Fruit fly (Drosophila melanogaster) whole organism, wandering third instar larva: ENCODE results near the gene CG10211.
A peak's percentile ranks its signal among the peaks of the same experiment; 100 is the strongest.

Experiments used
- Abd-B ChIP-seq: fragments of >200 bp; optimal IDR thresholded peaks from 2 replicates; lab custom pipeline; 2017; ENCODE audit warnings: missing biosample characterization, missing genetic modification characterization
- CG9705 ChIP-seq: fragments of 200-800 bp; sonication (Bioruptor generic); optimal IDR thresholded peaks from 2 replicates; lab custom pipeline; 2018; ENCODE audit warnings: missing biosample characterization, mild to moderate bottlenecking, missing genetic modification characterization
- CrebA ChIP-seq: fragments of 200-800 bp; sonication (Bioruptor generic); optimal IDR thresholded peaks from 2 replicates; lab custom pipeline; 2016; ENCODE audit warnings: missing biosample characterization, mild to moderate bottlenecking, missing genetic modification characterization, borderline replicate concordance
- Dif ChIP-seq: fragments of 200-275, 200-300 bp; sonication (Bioruptor generic); optimal IDR thresholded peaks from 2 replicates; lab custom pipeline; 2018; ENCODE audit warnings: missing biosample characterization, missing genetic modification characterization; ENCODE audit not compliant: partially characterized antibody
- GATAd ChIP-seq: sonication (Bioruptor generic); optimal IDR thresholded peaks from 2 replicates; lab custom pipeline; 2016; ENCODE audit warnings: missing biosample characterization, missing genetic modification characterization
- HLH106 ChIP-seq: fragments of 200-800 bp; optimal IDR thresholded peaks from 3 replicates; lab custom pipeline; 2019; ENCODE audit warnings: missing biosample characterization, mild to moderate bottlenecking, missing genetic modification characterization, moderate library complexity
- Hnf4 ChIP-seq: fragments of 200-800 bp; sonication (Bioruptor generic); optimal IDR thresholded peaks from 2 replicates; lab custom pipeline; 2016; ENCODE audit warnings: missing biosample characterization, mild to moderate bottlenecking, missing genetic modification characterization
- Hr78 ChIP-seq: fragments of >200 bp; optimal IDR thresholded peaks from 2 replicates; lab custom pipeline; 2017; ENCODE audit warnings: missing biosample characterization, missing genetic modification characterization
- Hr83 ChIP-seq: fragments of 200-300 bp; sonication (Bioruptor generic); optimal IDR thresholded peaks from 2 replicates; lab custom pipeline; 2016; ENCODE audit warnings: missing biosample characterization, mild to moderate bottlenecking, missing genetic modification characterization, moderate library complexity; ENCODE audit not compliant: poor library complexity, severe bottlenecking
- Jra ChIP-seq: sonication (Bioruptor generic); optimal IDR thresholded peaks from 2 replicates; lab custom pipeline; 2016; ENCODE audit warnings: missing biosample characterization, missing genetic modification characterization
- Mio ChIP-seq: sonication (Bioruptor generic); optimal IDR thresholded peaks from 2 replicates; lab custom pipeline; 2016; ENCODE audit warnings: missing biosample characterization, missing genetic modification characterization
- Myc ChIP-seq: fragments of >200 bp; optimal IDR thresholded peaks from 2 replicates; lab custom pipeline; 2017
- N ChIP-seq: fragments of >200 bp; optimal IDR thresholded peaks from 2 replicates; lab custom pipeline; 2018; ENCODE audit warnings: missing biosample characterization, missing external identifiers, missing genetic modification characterization
- OdsH ChIP-seq: fragments of 200-800 bp; sonication (Bioruptor generic); optimal IDR thresholded peaks from 2 replicates; lab custom pipeline; 2016; ENCODE audit warnings: missing biosample characterization, mild to moderate bottlenecking, missing genetic modification characterization
- Rel ChIP-seq, 2 experiments: fragments of 200-800 bp; sonication (Bioruptor generic) in 1 of 2; optimal IDR thresholded peaks; 2 replicates in 1 of 2; 3 replicates in 1 of 2; lab custom pipeline; 2016 to 2019; ENCODE audit warnings: mild to moderate bottlenecking in 2 of 2, missing biosample characterization in 2 of 2, missing genetic modification characterization in 2 of 2, moderate library complexity in 1 of 2
- Sp1 ChIP-seq: fragments of 200-800 bp; sonication (Bioruptor generic); optimal IDR thresholded peaks from 3 replicates; lab custom pipeline; 2019; ENCODE audit warnings: missing biosample characterization, mild to moderate bottlenecking, missing genetic modification characterization, moderate library complexity
- Vsx2 ChIP-seq: fragments of 200-300, 225-300 bp; sonication (Bioruptor generic); optimal IDR thresholded peaks from 2 replicates; lab custom pipeline; 2018; ENCODE audit warnings: missing biosample characterization, missing genetic modification characterization; ENCODE audit not compliant: partially characterized antibody
- br ChIP-seq: fragments of 200-800 bp; sonication (Bioruptor generic); optimal IDR thresholded peaks from 2 replicates; lab custom pipeline; 2016; ENCODE audit warnings: missing biosample characterization, missing genetic modification characterization
- brk ChIP-seq: fragments of 200-800 bp; sonication (Bioruptor generic); optimal IDR thresholded peaks from 2 replicates; lab custom pipeline; 2016; ENCODE audit warnings: missing biosample characterization, mild to moderate bottlenecking, missing genetic modification characterization
- dmrt93B ChIP-seq: fragments of 200-800 bp; sonication (Bioruptor generic); optimal IDR thresholded peaks from 2 replicates; lab custom pipeline; 2018; ENCODE audit warnings: missing biosample characterization, mild to moderate bottlenecking, missing genetic modification characterization
- dsf ChIP-seq: sonication (Bioruptor generic); optimal IDR thresholded peaks from 2 replicates; lab custom pipeline; 2016; ENCODE audit warnings: missing biosample characterization, missing genetic modification characterization, borderline replicate concordance
- ey ChIP-seq: fragments of 200-800 bp; sonication (Bioruptor generic); optimal IDR thresholded peaks from 2 replicates; lab custom pipeline; 2016; ENCODE audit warnings: missing biosample characterization, missing genetic modification characterization
- foxo ChIP-seq, 2 experiments: fragments of 200-800 bp; sonication (Bioruptor generic); optimal IDR thresholded peaks; 2 replicates in 1 of 2; 3 replicates in 1 of 2; lab custom pipeline; 2016 to 2017; ENCODE audit warnings: missing biosample characterization in 2 of 2, missing genetic modification characterization in 2 of 2
- fru ChIP-seq: fragments of 200-800 bp; sonication (Bioruptor generic); optimal IDR thresholded peaks from 3 replicates; lab custom pipeline; 2016; ENCODE audit warnings: missing biosample characterization, mild to moderate bottlenecking, missing genetic modification characterization
- jim ChIP-seq: fragments of 175-275, 200-325 bp; sonication (Bioruptor generic); optimal IDR thresholded peaks from 2 replicates; lab custom pipeline; 2016; ENCODE audit warnings: missing biosample characterization, mild to moderate bottlenecking, missing genetic modification characterization
- pan ChIP-seq: fragments of >200 bp; optimal IDR thresholded peaks from 2 replicates; lab custom pipeline; 2017
- psq ChIP-seq: fragments of 200-800 bp; sonication (Bioruptor generic); optimal IDR thresholded peaks from 3 replicates; lab custom pipeline; 2017; ENCODE audit warnings: missing biosample characterization, mild to moderate bottlenecking, missing genetic modification characterization, moderate library complexity
- rgr ChIP-seq: fragments of 200-800 bp; sonication (Bioruptor generic); optimal IDR thresholded peaks from 3 replicates; lab custom pipeline; 2016; ENCODE audit warnings: missing biosample characterization, mild to moderate bottlenecking, missing genetic modification characterization
- sage ChIP-seq: fragments of 200-800 bp; sonication (Bioruptor generic); optimal IDR thresholded peaks from 2 replicates; lab custom pipeline; 2016; ENCODE audit warnings: missing biosample characterization, mild to moderate bottlenecking, missing genetic modification characterization
- sv ChIP-seq: fragments of 200-800 bp; sonication (Bioruptor generic); optimal IDR thresholded peaks from 3 replicates; lab custom pipeline; 2016; ENCODE audit warnings: missing biosample characterization, missing genetic modification characterization
- usp ChIP-seq: fragments of >200 bp; optimal IDR thresholded peaks from 2 replicates; lab custom pipeline; 2017; ENCODE audit warnings: missing biosample characterization, missing genetic modification characterization

Gene CG10211

dm6 chr2L:18509181-18509580 lies 8.1 kb upstream of the CG10211 start, which contains the start of gene Ugt301D1 (continued):
- TF ChIP-seq CrebA (peak; percentile 28), HLH106 (tag; lab: Kevin White, UChicago) (no peak)

- TF ChIP-seq pan (lab: Kevin White, UChicago), result no peak
- TF ChIP-seq Jra (GFP tag; lab: Kevin White, UChicago), result no peak
- TF ChIP-seq usp (GFP tag; lab: Kevin White, UChicago), result no peak
- peak; percentile 42 for TF ChIP-seq N
- no peak for TF ChIP-seq br (GFP tag; lab: Kevin White, UChicago)
- TF ChIP-seq Myc (lab: Kevin White, UChicago), result peak; percentile 72
Measured at dm6 chr2L:18513402-18513801, 3.9 kb upstream of the CG10211 start.

dm6 chr2L:18516367-18516766 lies 920 bp upstream of the CG10211 start:
- TF ChIP-seq sage (GFP tag; lab: Kevin White, UChicago), result no peak
- TF ChIP-seq Rel (GFP tag; optimal IDR thresholded peaks at IDR 0.05; lab: Kevin White, UChicago), result no peak
- TF ChIP-seq Rel (tag; optimal IDR thresholded peaks at IDR 0.05; lab: Kevin White, UChicago), result no peak
- no peak for TF ChIP-seq N
- no peak for TF ChIP-seq sv (GFP tag; lab: Kevin White, UChicago)
- no peak for TF ChIP-seq Jra (GFP tag; lab: Kevin White, UChicago)
- TF ChIP-seq CrebA, result no peak
- no peak for TF ChIP-seq Hr78 (GFP tag; lab: Kevin White, UChicago)
- no peak for TF ChIP-seq Hr83 (GFP tag; lab: Kevin White, UChicago)
- TF ChIP-seq Abd-B (GFP tag; lab: Kevin White, UChicago), result no peak
- no peak for TF ChIP-seq dsf (GFP tag; lab: Kevin White, UChicago)
- no peak for TF ChIP-seq pan (lab: Kevin White, UChicago)
- TF ChIP-seq Myc (lab: Kevin White, UChicago), result no peak
- TF ChIP-seq Vsx2 (GFP tag; lab: Kevin White, UChicago), result no peak

- TF ChIP-seq Hr83 (GFP tag; lab: Kevin White, UChicago), result no peak
- TF ChIP-seq Mio, result no peak
- TF ChIP-seq CrebA, result no peak
- TF ChIP-seq Dif (GFP tag; lab: Kevin White, UChicago), result no peak
- no peak for TF ChIP-seq dsf (GFP tag; lab: Kevin White, UChicago)
- no peak for TF ChIP-seq psq (GFP tag; lab: Kevin White, UChicago)
- no peak for TF ChIP-seq brk (GFP tag; lab: Kevin White, UChicago)
- TF ChIP-seq ey (GFP tag; lab: Kevin White, UChicago), result no peak
- TF ChIP-seq usp (GFP tag; lab: Kevin White, UChicago), result no peak
- no peak for TF ChIP-seq Rel (GFP tag; optimal IDR thresholded peaks at IDR 0.05; lab: Kevin White, UChicago)
- TF ChIP-seq Rel (tag; optimal IDR thresholded peaks at IDR 0.05; lab: Kevin White, UChicago), result no peak
- no peak for TF ChIP-seq dmrt93B
- no peak for TF ChIP-seq sage (GFP tag; lab: Kevin White, UChicago)
- no peak for TF ChIP-seq CG9705
- TF ChIP-seq br (GFP tag; lab: Kevin White, UChicago), result no peak
- TF ChIP-seq GATAd (GFP tag; lab: Kevin White, UChicago), result no peak
Measured at dm6 chr2L:18518852-18519251, 1.6 kb downstream of the CG10211 start.

- TF ChIP-seq dsf (GFP tag; lab: Kevin White, UChicago), result no peak
- no peak for TF ChIP-seq rgr (GFP tag; lab: Kevin White, UChicago)
- TF ChIP-seq foxo (GFP tag; optimal IDR thresholded peaks at IDR 0.05; lab: Kevin White, UChicago), result no peak
- TF ChIP-seq HLH106 (tag; lab: Kevin White, UChicago), result no peak
Measured at dm6 chr2L:18522258-18522657, 5.0 kb downstream of the CG10211 start.

DNA sequence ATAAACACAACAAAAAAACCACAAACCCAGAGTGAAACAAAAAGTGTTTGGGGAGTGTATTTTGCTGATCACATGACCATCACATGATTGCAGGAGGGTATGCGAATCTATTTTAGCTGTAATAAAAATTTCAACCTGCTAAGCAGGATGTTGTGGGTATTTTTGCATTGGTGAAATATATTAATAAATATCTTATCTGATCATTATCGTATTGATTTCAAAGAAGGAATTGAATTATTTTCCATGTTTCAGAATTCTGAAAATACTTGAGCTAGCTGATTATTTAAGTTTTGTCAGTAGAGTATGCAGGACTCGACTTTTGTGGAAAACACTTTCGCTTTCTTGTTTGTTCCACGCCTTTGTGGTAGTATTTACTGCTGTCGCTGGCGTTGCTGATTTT lies 5.7 kb downstream of the CG10211 start:
- TF ChIP-seq foxo (GFP tag; optimal IDR thresholded peaks at IDR 0.05; lab: Kevin White, UChicago) (peak in 1 of 2 experiments; percentile 10), fru (GFP tag; lab: Kevin White, UChicago) (peak; percentile 38), Mio (no peak)

DNA sequence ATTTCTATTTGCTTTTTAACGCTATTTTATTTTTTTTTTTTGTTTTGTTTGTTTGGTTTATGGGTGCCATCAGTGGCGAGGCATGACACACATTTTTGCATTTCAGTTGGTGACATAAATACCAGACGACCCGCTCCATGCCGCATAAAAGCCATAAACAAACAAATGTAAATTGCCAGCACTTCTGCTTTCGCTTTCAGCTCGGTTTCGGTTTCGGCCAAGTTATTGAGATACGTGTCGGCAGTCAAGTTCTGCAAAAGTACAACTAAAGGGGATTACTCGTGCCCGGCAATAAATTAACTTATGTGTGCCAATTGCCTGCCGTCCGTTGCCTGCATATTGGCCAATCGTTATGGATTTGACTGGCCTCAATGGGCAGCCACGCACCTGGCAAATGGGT lies 7.6 kb downstream of the CG10211 start:
- TF ChIP-seq Sp1 (GFP tag; lab: Kevin White, UChicago), result no peak
- no peak for TF ChIP-seq Vsx2 (GFP tag; lab: Kevin White, UChicago)
- no peak for TF ChIP-seq fru (GFP tag; lab: Kevin White, UChicago)
- TF ChIP-seq N, result no peak
- TF ChIP-seq Hnf4 (GFP tag; lab: Kevin White, UChicago), result no peak
- TF ChIP-seq Jra (GFP tag; lab: Kevin White, UChicago), result no peak
- TF ChIP-seq OdsH (GFP tag; lab: Kevin White, UChicago), result no peak
- no peak for TF ChIP-seq dmrt93B
- TF ChIP-seq psq (GFP tag; lab: Kevin White, UChicago), result no peak
- no peak for TF ChIP-seq jim (GFP tag; lab: Kevin White, UChicago)
- no peak for TF ChIP-seq rgr (GFP tag; lab: Kevin White, UChicago)
- TF ChIP-seq dsf (GFP tag; lab: Kevin White, UChicago), result no peak
